Worm (Caenorhabditis elegans): Measurements from ENCODE around the gene C44B7.11.

DNA sequence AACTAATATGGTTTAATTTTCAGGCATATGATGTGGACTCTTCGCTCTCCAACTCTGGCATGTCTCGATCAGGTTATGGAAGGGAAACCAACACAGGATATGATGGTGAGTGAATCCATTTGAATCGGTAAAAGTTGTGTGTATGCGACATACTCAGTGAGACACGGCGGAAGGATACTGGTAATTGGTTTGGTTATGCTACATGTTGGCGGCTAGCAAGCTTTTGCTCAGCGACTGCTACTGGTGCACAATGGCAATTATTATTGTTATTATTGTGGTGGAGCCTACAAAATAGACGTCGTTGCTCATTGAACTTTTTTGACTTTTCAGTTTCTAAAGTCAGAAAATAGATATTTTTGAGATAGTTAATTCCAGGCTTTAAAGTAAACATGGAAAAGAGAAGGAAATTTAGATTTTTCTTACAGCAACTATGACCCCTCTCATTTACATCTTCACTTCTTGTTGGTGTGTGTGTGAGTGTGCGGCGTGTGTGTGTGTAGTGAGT, 43.4 kb upstream of the C44B7.11 start:
- TF ChIP-seq elt-3 (tag; optimal IDR thresholded peaks at IDR 0.05) (no peak), nhr-11 (tag; optimal IDR thresholded peaks at IDR 0.05) (no peak), aly-2 (tag; optimal IDR thresholded peaks at IDR 0.05) (no peak), ama-1 (optimal IDR thresholded peaks at IDR 0.05) (no peak), nhr-6 (tag; optimal IDR thresholded peaks at IDR 0.05) (no peak), sem-4 (tag; optimal IDR thresholded peaks at IDR 0.05) (no peak), unc-55 (GFP tag; optimal IDR thresholded peaks at IDR 0.05) (no peak), skn-1 (tag; optimal IDR thresholded peaks at IDR 0.05) (no peak)
